Worm (Caenorhabditis elegans): ENCODE results near the gene F16G10.10.

DNA sequence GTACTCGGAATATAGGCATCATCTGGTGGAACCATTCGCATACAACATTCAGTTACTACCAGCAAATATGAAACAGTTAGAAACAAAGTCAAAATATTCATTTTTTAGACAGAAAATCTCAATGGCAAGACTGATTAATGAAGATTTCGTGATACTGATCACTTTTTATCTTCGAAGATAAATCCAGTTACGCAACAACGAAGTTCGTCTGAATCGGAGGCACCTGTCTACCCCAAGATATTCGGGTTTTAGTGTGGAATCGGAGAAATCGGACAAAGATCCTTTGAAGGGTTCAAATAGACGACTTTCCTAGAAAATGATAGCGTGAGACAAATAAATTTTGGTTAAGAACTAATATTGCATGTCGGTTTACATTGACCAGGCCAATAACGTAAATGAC is 5.1 kb upstream of the F16G10.10 start, which contains the start of gene F16G10.13:
- TF ChIP-seq unc-62 (GFP tag; optimal IDR thresholded peaks at IDR 0.05): no peak
- no peak for TF ChIP-seq lsy-2 (tag; optimal IDR thresholded peaks at IDR 0.05)
- TF ChIP-seq nhr-28 (tag; optimal IDR thresholded peaks at IDR 0.05): no peak
- TF ChIP-seq tbx-8 (GFP tag; optimal IDR thresholded peaks at IDR 0.05): no peak
- TF ChIP-seq nhr-12 (tag; optimal IDR thresholded peaks at IDR 0.05): no peak
- no peak for TF ChIP-seq mep-1 (tag; optimal IDR thresholded peaks at IDR 0.05)
- no peak for TF ChIP-seq elt-1 (tag; optimal IDR thresholded peaks at IDR 0.05; ENCODE audit: borderline replicate concordance, insufficient read depth)
- TF ChIP-seq snpc-4 (tag; optimal IDR thresholded peaks at IDR 0.05): no peak
- TF ChIP-seq elt-3 (tag; optimal IDR thresholded peaks at IDR 0.05): no peak

All from whole organism, mixed stage, embryonic.